Worm (Caenorhabditis elegans): ENCODE data around the gene T12E12.6.
A peak's percentile ranks its signal among the peaks of the same experiment; 100 is the strongest.

The T12E12.6 gene

DNA sequence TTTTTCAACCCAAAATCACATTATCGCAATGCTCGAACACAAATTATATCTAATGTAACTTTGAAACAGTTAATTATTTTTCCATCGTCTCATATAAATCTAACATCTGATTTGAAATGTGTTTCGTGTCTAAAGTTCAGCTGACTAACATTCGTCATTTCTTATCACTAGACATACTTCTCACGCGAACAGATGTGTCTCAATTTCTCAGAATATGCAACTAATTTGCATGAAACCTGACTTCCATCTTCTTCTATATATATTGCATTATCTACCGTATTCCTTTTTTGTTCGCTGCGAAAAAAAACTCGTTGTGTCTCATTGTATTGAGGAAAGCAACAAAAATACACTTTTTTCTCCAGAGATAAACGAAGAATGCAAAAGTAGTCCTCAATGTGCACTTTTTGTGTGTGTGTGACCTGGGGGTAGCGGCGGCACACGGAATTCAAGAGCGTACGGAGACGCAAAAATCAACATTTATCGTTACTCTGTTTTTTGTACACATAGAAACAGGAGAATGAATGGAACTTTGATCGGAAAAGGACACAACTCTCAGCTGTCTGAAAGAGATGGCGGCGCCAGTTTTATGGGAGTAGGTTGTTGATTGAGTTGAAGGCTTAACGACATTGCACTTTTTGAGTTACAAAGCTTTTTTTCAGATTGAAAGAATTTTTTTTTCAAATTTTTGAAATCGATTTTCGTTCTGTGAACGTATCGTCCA is 6.8 kb upstream of the T12E12.6 start:
- TF ChIP-seq nhr-71 (tag; optimal IDR thresholded peaks at IDR 0.05) (peak; percentile 64), unc-130 (tag; optimal IDR thresholded peaks at IDR 0.05) (no peak), hpl-2 (GFP tag; optimal IDR thresholded peaks at IDR 0.05) (no peak), fkh-8 (tag; optimal IDR thresholded peaks at IDR 0.05) (peak; percentile 85), dsc-1 (tag; optimal IDR thresholded peaks at IDR 0.05) (peak; percentile 71), pqm-1 (tag; optimal IDR thresholded peaks at IDR 0.05) (no peak), lin-35 (GFP tag; optimal IDR thresholded peaks at IDR 0.05) (no peak), hlh-4 (tag; optimal IDR thresholded peaks at IDR 0.05) (peak; percentile 78), ceh-90 (tag; optimal IDR thresholded peaks at IDR 0.05) (no peak), irx-1 (tag; optimal IDR thresholded peaks at IDR 0.05) (no peak), mep-1 (tag; optimal IDR thresholded peaks at IDR 0.05) (peak; percentile 22), nhr-47 (tag; optimal IDR thresholded peaks at IDR 0.05) (peak; percentile 48)

DNA sequence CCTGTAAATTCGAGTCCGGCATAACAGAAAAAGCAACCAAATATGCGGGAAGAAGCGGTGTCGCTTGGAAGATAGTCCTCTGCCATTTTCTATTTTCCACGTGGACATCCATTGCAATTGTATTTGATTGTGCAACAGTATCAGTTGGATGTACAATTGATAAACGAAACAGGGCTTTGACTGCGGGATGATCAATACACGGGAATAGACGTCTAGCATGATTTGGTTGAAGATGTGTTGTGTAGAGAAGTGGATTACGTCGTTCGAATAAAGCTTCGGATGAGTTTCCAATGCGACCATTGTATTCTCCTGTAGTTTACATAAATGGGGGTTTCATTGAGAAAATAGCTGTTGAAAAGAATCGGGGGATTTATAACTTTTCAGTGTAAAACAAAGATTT is 1.2 kb downstream of the T12E12.6 start:
- no peak for TF ChIP-seq vab-15 (tag; optimal IDR thresholded peaks at IDR 0.05)
- TF ChIP-seq lin-15B (tag; optimal IDR thresholded peaks at IDR 0.05), result no peak
- no peak for TF ChIP-seq efl-1 (optimal IDR thresholded peaks at IDR 0.05)
- TF ChIP-seq efl-1 (GFP tag; optimal IDR thresholded peaks at IDR 0.05 in 1 of 2), result peak in 1 of 2 experiments; percentile 79

DNA sequence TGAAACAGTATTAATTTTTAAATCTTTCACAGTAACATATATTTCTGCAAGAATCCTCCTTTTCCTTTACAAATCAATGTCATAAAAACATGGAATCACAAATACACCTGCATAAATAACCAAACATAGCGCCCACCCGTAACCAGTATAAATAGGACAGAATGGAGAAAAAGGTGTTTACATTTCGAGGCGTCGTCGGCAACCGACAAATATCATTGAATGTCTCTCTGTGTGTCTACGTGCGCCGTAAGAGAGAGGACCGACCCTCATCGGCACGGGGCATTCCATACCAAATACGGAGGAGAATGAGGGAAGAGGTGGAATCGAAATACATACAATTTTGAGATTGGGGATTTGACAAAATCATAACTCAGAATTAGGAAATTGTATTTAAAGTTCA is 8.8 kb downstream of the T12E12.6 start:
- TF ChIP-seq swsn-7 (tag; optimal IDR thresholded peaks at IDR 0.05) (peak; percentile 35), sup-37 (GFP tag; optimal IDR thresholded peaks at IDR 0.05) (no peak), efl-1 (optimal IDR thresholded peaks at IDR 0.05) (no peak), efl-1 (GFP tag; optimal IDR thresholded peaks at IDR 0.05 in 1 of 2) (peak in 1 of 2 experiments; percentile 88), lin-35 (GFP tag; optimal IDR thresholded peaks at IDR 0.05) (no peak), nhr-76 (tag; optimal IDR thresholded peaks at IDR 0.05) (no peak), nhr-11 (tag; optimal IDR thresholded peaks at IDR 0.05) (no peak), jun-1 (tag; optimal IDR thresholded peaks at IDR 0.05) (no peak), rnt-1 (tag; optimal IDR thresholded peaks at IDR 0.05) (no peak), blmp-1 (tag; optimal IDR thresholded peaks at IDR 0.05) (peak; percentile 45), hlh-17 (GFP tag; optimal IDR thresholded peaks at IDR 0.05; ENCODE audit: borderline replicate concordance) (no peak), fkh-8 (tag; optimal IDR thresholded peaks at IDR 0.05) (no peak), irx-1 (tag; optimal IDR thresholded peaks at IDR 0.05) (no peak), snpc-4 (tag; optimal IDR thresholded peaks at IDR 0.05) (peak; percentile 67), lin-13 (GFP tag; optimal IDR thresholded peaks at IDR 0.05) (no peak), unc-62 (GFP tag; optimal IDR thresholded peaks at IDR 0.05) (no peak), tlp-1 (tag; optimal IDR thresholded peaks at IDR 0.05) (no peak), aly-2 (tag; optimal IDR thresholded peaks at IDR 0.05) (no peak), ztf-11 (tag; optimal IDR thresholded peaks at IDR 0.05) (no peak), nhr-47 (tag; optimal IDR thresholded peaks at IDR 0.05) (peak; percentile 1), elt-2 (tag; optimal IDR thresholded peaks at IDR 0.05) (no peak), elt-3 (tag; optimal IDR thresholded peaks at IDR 0.05) (no peak), nhr-20 (tag; optimal IDR thresholded peaks at IDR 0.05) (peak; percentile 2), nhr-77 (tag; optimal IDR thresholded peaks at IDR 0.05) (no peak), unc-130 (tag; optimal IDR thresholded peaks at IDR 0.05) (no peak), ceh-88 (GFP tag; IDR thresholded peaks at IDR 0.05) (no peak), C16A3.4 (tag; optimal IDR thresholded peaks at IDR 0.05) (peak; percentile 26), nhr-85 (tag) (peak; percentile 36), pax-3 (tag; optimal IDR thresholded peaks at IDR 0.05) (no peak), ets-5 (GFP tag; IDR thresholded peaks at IDR 0.05) (no peak), snu-23 (GFP tag; optimal IDR thresholded peaks at IDR 0.05) (peak; percentile 62), lir-3 (tag; optimal IDR thresholded peaks at IDR 0.05; ENCODE audit: poor library complexity) (no peak), nhr-237 (tag; optimal IDR thresholded peaks at IDR 0.05) (no peak), hlh-4 (tag; optimal IDR thresholded peaks at IDR 0.05) (no peak), mep-1 (tag; optimal IDR thresholded peaks at IDR 0.05) (peak; percentile 71), nhr-71 (tag; optimal IDR thresholded peaks at IDR 0.05) (peak; percentile 41), ceh-8 (GFP tag; optimal IDR thresholded peaks at IDR 0.05) (no peak), egl-27 (tag; optimal IDR thresholded peaks at IDR 0.05) (no peak)

Data from whole organism, L1 larva.